Worm (Caenorhabditis elegans) whole organism, L1 larva: ENCODE measurements around the gene Y15E3A.3.

Experiments used
- C16A3.4 ChIP-seq: fragments of 150-350 bp; optimal IDR thresholded peaks from 2 replicates; lab custom pipeline; 2014; ENCODE audit warnings: missing biosample characterization, missing genetic modification characterization
- F16B12.6 ChIP-seq: fragments of 150-350 bp; optimal IDR thresholded peaks from 2 replicates; lab custom pipeline; 2014; ENCODE audit warnings: missing biosample characterization, missing genetic modification characterization
- Y116A8C.19 ChIP-seq: sonication (generic microtip); optimal IDR thresholded peaks from 2 replicates; lab custom pipeline; 2016; ENCODE audit warnings: missing compliant biosample characterization, missing genetic modification characterization, borderline replicate concordance
- aha-1 ChIP-seq: fragments of 150-350 bp; optimal IDR thresholded peaks from 2 replicates; lab custom pipeline; 2014; ENCODE audit warnings: missing biosample characterization, missing genetic modification characterization
- alr-1 ChIP-seq: fragments of 200-800 bp; sonication (Bioruptor generic); optimal IDR thresholded peaks from 2 replicates; lab custom pipeline; 2018; ENCODE audit warnings: borderline replicate concordance, mild to moderate bottlenecking, missing genetic modification characterization, missing compliant biosample characterization
- aly-2 ChIP-seq: fragments of 150-350 bp; optimal IDR thresholded peaks from 2 replicates; lab custom pipeline; 2014; ENCODE audit warnings: missing biosample characterization, missing genetic modification characterization
- ama-1 ChIP-seq: fragments of 150-350 bp; optimal IDR thresholded peaks from 2 replicates; lab custom pipeline; 2014
- blmp-1 ChIP-seq: fragments of 150-350 bp; optimal IDR thresholded peaks from 2 replicates; lab custom pipeline; 2014; ENCODE audit warnings: missing biosample characterization, missing genetic modification characterization
- ceh-88 ChIP-seq: fragments of 200-800 bp; sonication (Bioruptor generic); IDR thresholded peaks from 2 replicates; pipeline ENCODE4 v1.3.6; 2022; ENCODE audit warnings: missing genetic modification characterization, missing compliant biosample characterization
- ces-1 ChIP-seq: fragments of 150-350 bp; optimal IDR thresholded peaks from 2 replicates; lab custom pipeline; 2014; ENCODE audit warnings: missing biosample characterization, missing genetic modification reagents, missing genetic modification characterization
- dsc-1 ChIP-seq: sonication (generic microtip); optimal IDR thresholded peaks from 2 replicates; lab custom pipeline; 2016; ENCODE audit warnings: mild to moderate bottlenecking, missing genetic modification characterization, missing compliant biosample characterization
- efl-1 ChIP-seq, 4 experiments: fragments of 150-350 bp; optimal IDR thresholded peaks in 3 of 4; peaks in 1 of 4; 1 replicate in 1 of 4; 2 replicates in 3 of 4; lab custom pipeline; 2014; ENCODE audit warnings: missing biosample characterization in 2 of 4, missing genetic modification characterization in 2 of 4, missing genetic modification reagents in 2 of 4
- efl-3 ChIP-seq: fragments of 200-800 bp; sonication (Bioruptor generic); optimal IDR thresholded peaks from 2 replicates; lab custom pipeline; 2018; ENCODE audit warnings: mild to moderate bottlenecking, missing genetic modification characterization, missing compliant biosample characterization
- egl-13 ChIP-seq: sonication (generic microtip); optimal IDR thresholded peaks from 2 replicates; lab custom pipeline; 2016; ENCODE audit warnings: missing genotype, missing genetic modification reagents, missing genetic modification characterization, missing compliant biosample characterization
- egl-27 ChIP-seq, 2 experiments: fragments of 150-350 bp in 1 of 2; sonication (generic microtip); optimal IDR thresholded peaks; 3 replicates each; lab custom pipeline; 2017 to 2018; ENCODE audit warnings: missing biosample characterization in 2 of 2, missing genetic modification characterization in 2 of 2, missing genetic modification reagents in 2 of 2
- elt-3 ChIP-seq, 6 experiments: fragments of 150-350 bp in 1 of 6; sonication (generic microtip); optimal IDR thresholded peaks; 2 replicates each; lab custom pipeline; 2017 to 2018; ENCODE audit warnings: missing biosample characterization in 6 of 6, missing genetic modification characterization in 6 of 6, inconsistent platforms in 1 of 6
- ets-5 ChIP-seq: fragments of 200-800 bp; sonication (Bioruptor generic); IDR thresholded peaks from 2 replicates; pipeline ENCODE4 v1.3.6; 2022; ENCODE audit warnings: missing genetic modification characterization, missing compliant biosample characterization
- fkh-10 ChIP-seq: sonication (generic microtip); optimal IDR thresholded peaks from 2 replicates; lab custom pipeline; 2017; ENCODE audit warnings: missing biosample characterization, missing genetic modification reagents, missing genetic modification characterization
- fkh-4 ChIP-seq: sonication (generic microtip); optimal IDR thresholded peaks from 2 replicates; lab custom pipeline; 2016; ENCODE audit warnings: missing compliant biosample characterization, missing genetic modification characterization, borderline replicate concordance
- fkh-8 ChIP-seq: sonication (generic microtip); optimal IDR thresholded peaks from 2 replicates; lab custom pipeline; 2016; ENCODE audit warnings: mild to moderate bottlenecking, missing genetic modification characterization, missing compliant biosample characterization
- fos-1 ChIP-seq: fragments of 150-350 bp; optimal IDR thresholded peaks from 2 replicates; lab custom pipeline; 2014; ENCODE audit warnings: missing biosample characterization, missing genetic modification characterization
- grh-1 ChIP-seq: fragments of 200-800 bp; sonication (Bioruptor generic); IDR thresholded peaks from 2 replicates; pipeline ENCODE4 v1.3.6; 2022; ENCODE audit warnings: missing genetic modification reagents, missing genetic modification characterization, missing compliant biosample characterization
- hlh-17 ChIP-seq: fragments of 200-800 bp; sonication (Bioruptor generic); optimal IDR thresholded peaks from 2 replicates; lab custom pipeline; 2018; ENCODE audit warnings: missing genetic modification characterization, mild to moderate bottlenecking, missing compliant biosample characterization, moderate library complexity, borderline replicate concordance
- hlh-4 ChIP-seq: sonication (generic microtip); optimal IDR thresholded peaks from 2 replicates; lab custom pipeline; 2016; ENCODE audit warnings: mild to moderate bottlenecking, missing genetic modification characterization, missing compliant biosample characterization
- hpl-2 ChIP-seq: fragments of 150-350 bp; optimal IDR thresholded peaks from 2 replicates; lab custom pipeline; 2014; ENCODE audit warnings: missing biosample characterization, missing genetic modification reagents, missing genetic modification characterization
- irx-1 ChIP-seq: sonication (generic microtip); optimal IDR thresholded peaks from 2 replicates; lab custom pipeline; 2016; ENCODE audit warnings: missing genetic modification characterization, missing compliant biosample characterization
- lin-39 ChIP-seq: fragments of 150-350 bp; optimal IDR thresholded peaks from 2 replicates; lab custom pipeline; 2014; ENCODE audit warnings: missing biosample characterization, missing genetic modification reagents, missing genetic modification characterization
- lir-3 ChIP-seq: sonication (generic microtip); optimal IDR thresholded peaks from 2 replicates; lab custom pipeline; 2016; ENCODE audit warnings: mild to moderate bottlenecking, missing genetic modification characterization, moderate library complexity, missing compliant biosample characterization; ENCODE audit not compliant: poor library complexity
- lsy-2 ChIP-seq, 2 experiments: fragments of 150-350 bp; optimal IDR thresholded peaks; 2 replicates each; lab custom pipeline; 2014; ENCODE audit warnings: missing biosample characterization in 2 of 2, missing genetic modification characterization in 2 of 2
- mdl-1 ChIP-seq, 2 experiments: fragments of 150-350 bp; optimal IDR thresholded peaks; 2 replicates each; lab custom pipeline; 2014 to 2017; ENCODE audit warnings: missing biosample characterization in 2 of 2, missing genetic modification characterization in 2 of 2, inconsistent platforms in 1 of 2
- mef-2 ChIP-seq: fragments of 150-350 bp; optimal IDR thresholded peaks from 2 replicates; lab custom pipeline; 2014; ENCODE audit warnings: missing biosample characterization, missing genetic modification characterization
- nhr-12 ChIP-seq: sonication (generic microtip); optimal IDR thresholded peaks from 2 replicates; lab custom pipeline; 2017; ENCODE audit warnings: missing biosample characterization, missing genetic modification characterization
- nhr-19 ChIP-seq: fragments of 200-800 bp; sonication (Bioruptor generic); conservative IDR thresholded peaks from 2 replicates; pipeline ENCODE4 v1.3.6; 2022; ENCODE audit warnings: missing genetic modification characterization, missing compliant biosample characterization
- nhr-47 ChIP-seq: sonication (generic microtip); optimal IDR thresholded peaks from 2 replicates; lab custom pipeline; 2016; ENCODE audit warnings: mild to moderate bottlenecking, missing genetic modification characterization, moderate library complexity, missing compliant biosample characterization
- nhr-76 ChIP-seq: sonication (generic microtip); optimal IDR thresholded peaks from 2 replicates; lab custom pipeline; 2017; ENCODE audit warnings: missing biosample characterization, missing genetic modification characterization
- nhr-77 ChIP-seq: fragments of 150-350 bp; optimal IDR thresholded peaks from 2 replicates; lab custom pipeline; 2014; ENCODE audit warnings: missing biosample characterization, missing genetic modification characterization
- nhr-85 ChIP-seq: sonication (generic microtip); peaks from one replicate; lab custom pipeline; 2016; ENCODE audit warnings: missing genetic modification characterization, inconsistent platforms, missing compliant biosample characterization
- nhr-90 ChIP-seq: sonication (generic microtip); optimal IDR thresholded peaks from 2 replicates; lab custom pipeline; 2016; ENCODE audit warnings: mild to moderate bottlenecking, missing genetic modification characterization, missing compliant biosample characterization; ENCODE audit not compliant: poor library complexity
- skn-1 ChIP-seq: fragments of 150-350 bp; optimal IDR thresholded peaks from 2 replicates; lab custom pipeline; 2014; ENCODE audit warnings: missing biosample characterization, missing genetic modification characterization
- snu-23 ChIP-seq: sonication (generic microtip); optimal IDR thresholded peaks from 2 replicates; lab custom pipeline; 2016; ENCODE audit warnings: missing genetic modification characterization, missing compliant biosample characterization
- sup-37 ChIP-seq: fragments of 200-800 bp; sonication (Bioruptor generic); optimal IDR thresholded peaks from 2 replicates; lab custom pipeline; 2018; ENCODE audit warnings: mild to moderate bottlenecking, missing genetic modification characterization, missing compliant biosample characterization
- unc-30 ChIP-seq: sonication (generic microtip); optimal IDR thresholded peaks from 2 replicates; lab custom pipeline; 2017; ENCODE audit warnings: missing biosample characterization, missing genetic modification characterization
- unc-86 ChIP-seq: sonication (generic microtip); optimal IDR thresholded peaks from 2 replicates; lab custom pipeline; 2016; ENCODE audit warnings: missing genetic modification characterization, missing compliant biosample characterization
- unc-98 ChIP-seq: fragments of 200-800 bp; sonication (Bioruptor generic); IDR thresholded peaks from 2 replicates; pipeline ENCODE4 v1.3.6; 2022; ENCODE audit warnings: missing genetic modification characterization, missing compliant biosample characterization
- ztf-11 ChIP-seq, 2 experiments: sonication (generic microtip); optimal IDR thresholded peaks; 2 replicates each; lab custom pipeline; 2016 to 2017; ENCODE audit warnings: missing genetic modification characterization in 2 of 2, missing biosample characterization in 1 of 2, missing compliant biosample characterization in 1 of 2

The Y15E3A.3 gene

ce11 chrX:15339807-15340596 lies 14.4 kb upstream of the Y15E3A.3 start, which contains the start of gene Y15E3A.5 (continued):
- TF ChIP-seq mdl-1 (tag; optimal IDR thresholded peaks at IDR 0.05; lab: Kevin White, UChicago): peak in 1 of 2 experiments; percentile 84
- no peak for TF ChIP-seq ztf-11 (tag; optimal IDR thresholded peaks at IDR 0.05; lab: Kevin White, UChicago)
- peak in 5 of 6 experiments; percentile 49 to 85 (median 74) for TF ChIP-seq elt-3 (tag; optimal IDR thresholded peaks at IDR 0.05; lab: Kevin White, UChicago)
- peak; percentile 80 for TF ChIP-seq nhr-90 (tag; lab: Kevin White, UChicago)
- no peak for TF ChIP-seq unc-98 (GFP tag; lab: Robert Waterston, UW)
- no peak for TF ChIP-seq mef-2 (tag; lab: Kevin White, UChicago)
- TF ChIP-seq hlh-17 (GFP tag; lab: Kevin White, UChicago): no peak
- TF ChIP-seq hlh-4: no peak
- TF ChIP-seq sup-37 (GFP tag; lab: Kevin White, UChicago): no peak
- TF ChIP-seq C16A3.4 (tag; lab: Kevin White, UChicago): peak; percentile 64
- no peak for TF ChIP-seq ceh-88
- no peak for TF ChIP-seq fkh-8 (tag; lab: Kevin White, UChicago)
- TF ChIP-seq unc-86 (tag; lab: Kevin White, UChicago): no peak
- no peak for TF ChIP-seq nhr-76 (tag; lab: Kevin White, UChicago)
- no peak for TF ChIP-seq ets-5 (GFP tag; lab: Robert Waterston, UW)
- TF ChIP-seq fkh-10 (GFP tag; lab: Kevin White, UChicago): no peak
- TF ChIP-seq dsc-1 (tag; lab: Kevin White, UChicago): no peak
- TF ChIP-seq aly-2 (tag; lab: Kevin White, UChicago): no peak
- peak; percentile 46 for TF ChIP-seq nhr-47 (tag; lab: Kevin White, UChicago)
- peak; percentile 77 for TF ChIP-seq snu-23
- no peak for TF ChIP-seq efl-3 (GFP tag; lab: Kevin White, UChicago)
- no peak for TF ChIP-seq ama-1 (lab: Kevin White, UChicago)
- TF ChIP-seq egl-27 (tag; optimal IDR thresholded peaks at IDR 0.05; lab: Kevin White, UChicago): peak in 1 of 2 experiments; percentile 18
- TF ChIP-seq lir-3 (tag; lab: Kevin White, UChicago): no peak
- no peak for TF ChIP-seq nhr-77
- no peak for TF ChIP-seq unc-30
- no peak for TF ChIP-seq fkh-4 (tag; lab: Kevin White, UChicago)
- TF ChIP-seq aha-1 (tag; lab: Kevin White, UChicago): no peak
- TF ChIP-seq lin-39 (tag; lab: Kevin White, UChicago): no peak
- TF ChIP-seq irx-1 (tag; lab: Kevin White, UChicago): no peak
- TF ChIP-seq grh-1 (GFP tag; lab: Robert Waterston, UW): peak; percentile 63; the same call in 1 of the 2 replicates
- TF ChIP-seq efl-1 (optimal IDR thresholded peaks at IDR 0.05; lab: Kevin White, UChicago): peak in 1 of 2 experiments; percentile 17
- peak in 1 of 2 experiments; percentile 88 for TF ChIP-seq efl-1 (GFP tag; optimal IDR thresholded peaks at IDR 0.05 in 1 of 2; lab: Kevin White, UChicago)
- no peak for TF ChIP-seq hpl-2
- TF ChIP-seq Y116A8C.19 (tag; lab: Kevin White, UChicago): no peak
- TF ChIP-seq skn-1: peak; percentile 32
- TF ChIP-seq nhr-19 (GFP tag; lab: Robert Waterston, UW): peak; percentile 49
- TF ChIP-seq fos-1 (tag; lab: Kevin White, UChicago): peak; percentile 1
- peak; percentile 16 to 77 for TF ChIP-seq lsy-2 (tag; optimal IDR thresholded peaks at IDR 0.05; lab: Kevin White, UChicago)
- TF ChIP-seq nhr-12 (tag; lab: Kevin White, UChicago): no peak
- no peak for TF ChIP-seq egl-13
- no peak for TF ChIP-seq ces-1 (GFP tag; lab: Kevin White, UChicago)
- no peak for TF ChIP-seq alr-1 (tag; lab: Kevin White, UChicago)
- peak; percentile 98 for TF ChIP-seq nhr-85 (tag; lab: Kevin White, UChicago)
- peak; percentile 65 for TF ChIP-seq blmp-1 (tag; lab: Kevin White, UChicago)
- no peak for TF ChIP-seq F16B12.6
